Fruit fly (Drosophila melanogaster) whole organism, embryonic: ENCODE data around the gene LysRS.
A peak's percentile ranks its signal among the peaks of the same experiment; 100 is the strongest.

ENCODE experiments used
- ATbp ChIP-seq: fragments of 200-800 bp; sonication (Bioruptor generic); optimal IDR thresholded peaks from 2 replicates; lab custom pipeline; 2017; ENCODE audit warnings: missing biosample characterization, mild to moderate bottlenecking, missing genetic modification characterization, missing genetic modification reagents
- Aef1 ChIP-seq: fragments of 200-800 bp; sonication (Bioruptor generic); IDR thresholded peaks from 3 replicates; pipeline ENCODE4 v1.3.6; 2022; ENCODE audit warnings: missing biosample characterization, missing genetic modification characterization
- Atf-2 ChIP-seq: fragments of 200-800 bp; sonication (Bioruptor generic); optimal IDR thresholded peaks from 2 replicates; lab custom pipeline; 2016; ENCODE audit warnings: missing biosample characterization, missing genetic modification characterization
- CG11093 ChIP-seq: fragments of 200-800 bp; sonication (Bioruptor generic); IDR thresholded peaks from 3 replicates; pipeline ENCODE4 v1.3.6; 2022; ENCODE audit warnings: missing biosample characterization, missing genetic modification characterization
- CG11504 ChIP-seq: fragments of 200-800 bp; sonication (Bioruptor generic); optimal IDR thresholded peaks from 3 replicates; lab custom pipeline; 2019; ENCODE audit warnings: missing biosample characterization, mild to moderate bottlenecking, missing genetic modification characterization, moderate library complexity
- CG12236 ChIP-seq: fragments of 200-800 bp; sonication (Bioruptor generic); optimal IDR thresholded peaks from 2 replicates; lab custom pipeline; 2016; ENCODE audit warnings: missing biosample characterization, missing genetic modification characterization
- CG12942 ChIP-seq: fragments of 200-800 bp; sonication (Bioruptor generic); optimal IDR thresholded peaks from 3 replicates; lab custom pipeline; 2016; ENCODE audit warnings: missing biosample characterization, missing genetic modification characterization
- CG14965 ChIP-seq: fragments of 200-800 bp; sonication (Bioruptor generic); optimal IDR thresholded peaks from 2 replicates; lab custom pipeline; 2016; ENCODE audit warnings: missing biosample characterization, missing genetic modification characterization, borderline replicate concordance
- CG15514 ChIP-seq: fragments of 200-800 bp; sonication (Bioruptor generic); optimal IDR thresholded peaks from 3 replicates; lab custom pipeline; 2017; ENCODE audit warnings: missing biosample characterization, missing genetic modification characterization, mild to moderate bottlenecking, moderate library complexity, missing genetic modification reagents
- CG16813 ChIP-seq: fragments of 200-800 bp; sonication (Bioruptor generic); IDR thresholded peaks from 3 replicates; pipeline ENCODE4 v1.3.6; 2022; ENCODE audit warnings: missing biosample characterization, missing genetic modification characterization; ENCODE audit not compliant: partially characterized antibody
- CG17612 ChIP-seq: fragments of 200-800 bp; sonication (Bioruptor generic); IDR thresholded peaks from 2 replicates; pipeline ENCODE4 v1.3.6; 2022; ENCODE audit warnings: missing biosample characterization, missing genetic modification characterization
- CG1792 ChIP-seq: fragments of 200-800 bp; sonication (Bioruptor generic); optimal IDR thresholded peaks from 2 replicates; lab custom pipeline; 2016; ENCODE audit warnings: missing biosample characterization, missing genetic modification characterization
- CG18619 ChIP-seq: fragments of 200-800 bp; sonication (Bioruptor generic); optimal IDR thresholded peaks from 3 replicates; lab custom pipeline; 2017; ENCODE audit warnings: missing biosample characterization, mild to moderate bottlenecking, missing genetic modification characterization
- CG2116 ChIP-seq: fragments of 200-800 bp; sonication (Bioruptor generic); optimal IDR thresholded peaks from 3 replicates; lab custom pipeline; 2018; ENCODE audit warnings: missing biosample characterization, mild to moderate bottlenecking, missing genetic modification characterization
- CG2129 ChIP-seq: fragments of 200-800 bp; sonication (Bioruptor generic); IDR thresholded peaks from 2 replicates; pipeline ENCODE4 v1.3.6; 2022; ENCODE audit warnings: missing biosample characterization, missing genetic modification characterization; ENCODE audit not compliant: partially characterized antibody
- CG43689 ChIP-seq: fragments of 200-800 bp; sonication (Bioruptor generic); IDR thresholded peaks from 2 replicates; pipeline ENCODE4 v1.3.6; 2022; ENCODE audit warnings: missing biosample characterization, missing genetic modification characterization
- CG4424 ChIP-seq: fragments of 200-800 bp; sonication (Bioruptor generic); optimal IDR thresholded peaks from 3 replicates; lab custom pipeline; 2016; ENCODE audit warnings: missing biosample characterization, missing genetic modification characterization
- CG5245 ChIP-seq: fragments of 200-800 bp; sonication (Bioruptor generic); optimal IDR thresholded peaks from 3 replicates; lab custom pipeline; 2016; ENCODE audit warnings: missing biosample characterization, missing genetic modification characterization
- CG5953 ChIP-seq: fragments of 200-800 bp; sonication (Bioruptor generic); IDR thresholded peaks from 2 replicates; pipeline ENCODE4 v1.3.6; 2022; ENCODE audit warnings: missing biosample characterization, missing genetic modification characterization
- CG6254 ChIP-seq: fragments of 200-800 bp; sonication (Bioruptor generic); optimal IDR thresholded peaks from 3 replicates; lab custom pipeline; 2017; ENCODE audit warnings: mild to moderate bottlenecking, missing biosample characterization, missing genetic modification reagents, missing genetic modification characterization
- CG6654 ChIP-seq: fragments of 200-800 bp; sonication (Bioruptor generic); optimal IDR thresholded peaks from 2 replicates; lab custom pipeline; 2017; ENCODE audit warnings: missing biosample characterization, mild to moderate bottlenecking, missing genetic modification characterization
- CG6689 ChIP-seq: fragments of 200-800 bp; sonication (Bioruptor generic); IDR thresholded peaks from 2 replicates; pipeline ENCODE4 v1.3.6; 2022; ENCODE audit warnings: missing biosample characterization, missing genetic modification characterization
- CG7745 ChIP-seq: fragments of 200-800 bp; sonication (Bioruptor generic); optimal IDR thresholded peaks from 2 replicates; lab custom pipeline; 2018; ENCODE audit warnings: missing biosample characterization, mild to moderate bottlenecking, missing genetic modification characterization, moderate library complexity
- CG9727 ChIP-seq: fragments of 200-800 bp; sonication (Bioruptor generic); optimal IDR thresholded peaks from 3 replicates; lab custom pipeline; 2017; ENCODE audit warnings: missing biosample characterization, mild to moderate bottlenecking, missing genetic modification characterization
- Camta ChIP-seq: fragments of 200-800 bp; sonication (Bioruptor generic); optimal IDR thresholded peaks from 2 replicates; lab custom pipeline; 2016; ENCODE audit warnings: missing biosample characterization, missing genetic modification characterization
- CoRest ChIP-seq: fragments of 200-800 bp; sonication (Bioruptor generic); optimal IDR thresholded peaks from 3 replicates; lab custom pipeline; 2018; ENCODE audit warnings: missing biosample characterization, mild to moderate bottlenecking, missing genetic modification characterization, moderate library complexity
- CrebB ChIP-seq: fragments of 200-800 bp; sonication (Bioruptor generic); optimal IDR thresholded peaks from 3 replicates; lab custom pipeline; 2018; ENCODE audit warnings: missing biosample characterization, mild to moderate bottlenecking, missing genetic modification characterization
- Hsf ChIP-seq: fragments of 200-800 bp; sonication (Bioruptor generic); optimal IDR thresholded peaks from 3 replicates; lab custom pipeline; 2016; ENCODE audit warnings: missing biosample characterization, missing genetic modification characterization
- Mes4 ChIP-seq: fragments of 200-800 bp; sonication (Bioruptor generic); optimal IDR thresholded peaks from 2 replicates; lab custom pipeline; 2016; ENCODE audit warnings: missing biosample characterization, missing genetic modification characterization
- Neu2 ChIP-seq: fragments of 200-800 bp; sonication (Bioruptor generic); optimal IDR thresholded peaks from 3 replicates; lab custom pipeline; 2016; ENCODE audit warnings: missing biosample characterization, missing genetic modification characterization, borderline replicate concordance
- Spps ChIP-seq: fragments of 200-800 bp; sonication (Bioruptor generic); optimal IDR thresholded peaks from 2 replicates; lab custom pipeline; 2018; ENCODE audit warnings: missing biosample characterization, mild to moderate bottlenecking, missing genetic modification characterization
- abd-A ChIP-seq: fragments of 200-800 bp; sonication (Bioruptor generic); optimal IDR thresholded peaks from 3 replicates; lab custom pipeline; 2019; ENCODE audit warnings: missing biosample characterization, mild to moderate bottlenecking, missing genetic modification characterization, moderate library complexity
- al ChIP-seq: fragments of 200-800 bp; sonication (Bioruptor generic); IDR thresholded peaks from 2 replicates; pipeline ENCODE4 v1.3.6; 2022; ENCODE audit warnings: missing biosample characterization, missing genetic modification characterization
- ato ChIP-seq: fragments of 200-800 bp; sonication (Bioruptor generic); IDR thresholded peaks from 2 replicates; pipeline ENCODE4 v1.3.6; 2022; ENCODE audit warnings: missing biosample characterization, missing genetic modification characterization; ENCODE audit not compliant: partially characterized antibody
- bcd ChIP-seq: fragments of 200-800 bp; sonication (Bioruptor generic); optimal IDR thresholded peaks from 2 replicates; lab custom pipeline; 2017; ENCODE audit warnings: missing biosample characterization, mild to moderate bottlenecking, missing genetic modification characterization
- fd96Cb ChIP-seq: fragments of 200-800 bp; sonication (Bioruptor generic); optimal IDR thresholded peaks from 2 replicates; lab custom pipeline; 2018; ENCODE audit warnings: missing biosample characterization, mild to moderate bottlenecking, missing genetic modification characterization, moderate library complexity
- gcm ChIP-seq: fragments of 200-800 bp; sonication (Bioruptor generic); optimal IDR thresholded peaks from 2 replicates; lab custom pipeline; 2019; ENCODE audit warnings: missing biosample characterization, mild to moderate bottlenecking, missing genetic modification characterization, moderate library complexity
- gt ChIP-seq: fragments of 200-800 bp; sonication (Bioruptor generic); IDR thresholded peaks from 2 replicates; pipeline ENCODE4 v1.3.6; 2022; ENCODE audit warnings: missing biosample characterization, missing genetic modification characterization
- hbn ChIP-seq: fragments of 200-800 bp; sonication (Bioruptor generic); IDR thresholded peaks from 2 replicates; pipeline ENCODE4 v1.3.6; 2022; ENCODE audit warnings: missing biosample characterization, missing genetic modification characterization; ENCODE audit not compliant: partially characterized antibody
- ken ChIP-seq: fragments of 200-800 bp; sonication (Bioruptor generic); IDR thresholded peaks from 3 replicates; pipeline ENCODE4 v1.3.6; 2022; ENCODE audit warnings: missing biosample characterization, missing genetic modification characterization
- lov ChIP-seq, 2 experiments: fragments of 200-800 bp in 1 of 2; fragments of >200 bp in 1 of 2; sonication (Bioruptor generic) in 1 of 2; IDR thresholded peaks in 1 of 2; optimal IDR thresholded peaks in 1 of 2; 2 replicates in 1 of 2; 3 replicates in 1 of 2; pipeline versions ENCODE4 v1.3.6 to Lab custom; 2017 to 2022; ENCODE audit warnings: missing biosample characterization in 1 of 2, missing genetic modification characterization in 1 of 2
- mam ChIP-seq: fragments of 200-800 bp; sonication (Bioruptor generic); optimal IDR thresholded peaks from 3 replicates; lab custom pipeline; 2016; ENCODE audit warnings: missing biosample characterization, missing genetic modification characterization
- nom ChIP-seq: fragments of 200-800 bp; sonication (Bioruptor generic); optimal IDR thresholded peaks from 2 replicates; lab custom pipeline; 2017; ENCODE audit warnings: missing biosample characterization, missing genetic modification characterization, mild to moderate bottlenecking, moderate library complexity, missing genetic modification reagents
- repo ChIP-seq: fragments of 200-800 bp; sonication (Bioruptor generic); optimal IDR thresholded peaks from 2 replicates; lab custom pipeline; 2016; ENCODE audit warnings: missing biosample characterization, missing genetic modification characterization
- schlank ChIP-seq: fragments of 200-800 bp; sonication (Bioruptor generic); optimal IDR thresholded peaks from 2 replicates; lab custom pipeline; 2018; ENCODE audit warnings: missing biosample characterization, mild to moderate bottlenecking, missing genetic modification characterization
- sqz ChIP-seq: fragments of 200-800 bp; sonication (Bioruptor generic); optimal IDR thresholded peaks from 3 replicates; lab custom pipeline; 2018; ENCODE audit warnings: missing biosample characterization, mild to moderate bottlenecking, missing genetic modification characterization
- tll ChIP-seq, 2 experiments: fragments of 200-800 bp in 1 of 2; fragments of >200 bp in 1 of 2; sonication (Bioruptor generic) in 1 of 2; optimal IDR thresholded peaks; 2 replicates each; lab custom pipeline; 2017 to 2019; ENCODE audit warnings: missing biosample characterization in 2 of 2, missing genetic modification characterization in 2 of 2, mild to moderate bottlenecking in 1 of 2, moderate library complexity in 1 of 2
- trh ChIP-seq: fragments of 200-800 bp; sonication (Bioruptor generic); optimal IDR thresholded peaks from 2 replicates; lab custom pipeline; 2016; ENCODE audit warnings: missing biosample characterization, missing genetic modification characterization

LysRS gene

dm6 chrX:9583440-9584103 lies 25.1 kb downstream of the LysRS start (continued):
- TF ChIP-seq schlank (tag; lab: Kevin White, UChicago) (peak; percentile 88), CG6254 (GFP tag; lab: Kevin White, UChicago) (peak; percentile 92), tll (GFP tag; optimal IDR thresholded peaks at IDR 0.05; lab: Kevin White, UChicago) (no peak), ken (GFP tag; lab: Robert Waterston, UW) (peak; percentile 81), Mes4 (peak; percentile 54), CG1792 (GFP tag; lab: Kevin White, UChicago) (no peak), Neu2 (GFP tag; lab: Kevin White, UChicago) (no peak), ato (GFP tag; lab: Robert Waterston, UW) (no peak), Atf-2 (GFP tag; lab: Kevin White, UChicago) (no peak), CG14965 (GFP tag; lab: Kevin White, UChicago) (no peak), Spps (tag; lab: Kevin White, UChicago) (peak; percentile 88), CG11093 (peak; percentile 92), Camta (peak; percentile 59), CG6654 (GFP tag; lab: Kevin White, UChicago) (peak; percentile 83), nom (GFP tag; lab: Kevin White, UChicago) (peak; percentile 81), CG43689 (GFP tag; lab: Robert Waterston, UW) (peak; percentile 85), gcm (GFP tag; lab: Kevin White, UChicago) (peak; percentile 93), CG2116 (peak; percentile 62), CG17612 (GFP tag; lab: Robert Waterston, UW) (peak; percentile 80), lov (optimal IDR thresholded peaks at IDR 0.05; lab: Kevin White, UChicago) (no peak), lov (GFP tag; IDR thresholded peaks at IDR 0.05; lab: Robert Waterston, UW) (peak; percentile 82; the same call in 2 of the 3 replicates), CG16813 (GFP tag; lab: Robert Waterston, UW) (no peak), CrebB (tag; lab: Kevin White, UChicago) (peak; percentile 92), CG18619 (GFP tag; lab: Kevin White, UChicago) (peak; percentile 95), bcd (GFP tag; lab: Kevin White, UChicago) (peak; percentile 95), CG15514 (GFP tag; lab: Kevin White, UChicago) (peak; percentile 92), Aef1 (GFP tag; lab: Robert Waterston, UW) (peak; percentile 90), CG4424 (peak; percentile 89), CG5245 (GFP tag; lab: Kevin White, UChicago) (peak; percentile 72), CG2129 (GFP tag; lab: Robert Waterston, UW) (no peak), mam (GFP tag; lab: Kevin White, UChicago) (peak; percentile 74), repo (GFP tag; lab: Kevin White, UChicago) (no peak), CG6689 (GFP tag; lab: Robert Waterston, UW) (peak; percentile 96), hbn (GFP tag; lab: Robert Waterston, UW) (no peak), trh (GFP tag; lab: Kevin White, UChicago) (peak; percentile 75), abd-A (tag; lab: Kevin White, UChicago) (peak; percentile 82), CG7745 (tag; lab: Kevin White, UChicago) (no peak), fd96Cb (peak; percentile 90), CG9727 (GFP tag; lab: Kevin White, UChicago) (peak; percentile 93), al (GFP tag; lab: Robert Waterston, UW) (peak; percentile 90), CG12236 (no peak), CG11504 (tag; lab: Kevin White, UChicago) (peak; percentile 95), Hsf (GFP tag; lab: Kevin White, UChicago) (peak; percentile 86), ATbp (GFP tag; lab: Kevin White, UChicago) (peak; percentile 96), CoRest (tag; lab: Kevin White, UChicago) (peak; percentile 96), CG12942 (GFP tag; lab: Kevin White, UChicago) (peak; percentile 82), sqz (peak; percentile 90), CG5953 (peak; percentile 89), gt (GFP tag; lab: Robert Waterston, UW) (peak; percentile 66)
